Worm (Caenorhabditis elegans): ENCODE results near the gene lite-1.

DNA sequence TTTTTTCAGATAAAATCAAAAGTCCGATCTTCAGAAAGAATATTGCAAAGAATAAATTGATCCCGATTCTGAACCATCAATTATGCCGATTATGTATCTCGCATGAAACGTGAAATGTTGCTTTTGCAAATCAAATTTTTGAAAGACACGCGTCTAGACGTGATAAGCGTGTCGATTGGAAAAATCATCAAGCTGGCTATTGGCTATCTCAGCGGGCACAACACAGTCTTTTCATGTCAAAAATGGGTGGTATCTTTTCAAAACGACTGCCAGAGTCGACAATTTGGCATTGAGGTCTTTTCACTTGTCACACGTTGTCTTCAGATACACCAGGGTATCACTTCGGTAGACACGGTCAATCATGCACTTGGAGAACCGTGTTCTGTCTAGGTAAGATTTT is 33.9 kb downstream of the lite-1 start, which contains the start of gene daf-9:
- TF ChIP-seq hlh-12 (tag; optimal IDR thresholded peaks at IDR 0.05) = no peak
- TF ChIP-seq ZK185.1 (tag; optimal IDR thresholded peaks at IDR 0.05; ENCODE audit: poor library complexity, severe bottlenecking) = no peak
- no peak for TF ChIP-seq zim-3 (tag; optimal IDR thresholded peaks at IDR 0.05)
- TF ChIP-seq B0019.2 (GFP tag; conservative IDR thresholded peaks at IDR 0.05) = no peak
- no peak for TF ChIP-seq nhr-120 (GFP tag; IDR thresholded peaks at IDR 0.05)
- TF ChIP-seq ztf-3 (GFP tag; optimal IDR thresholded peaks at IDR 0.05) = no peak
- TF ChIP-seq athp-1 (tag; optimal IDR thresholded peaks at IDR 0.05) = no peak
- no peak for TF ChIP-seq efl-1 (GFP tag; optimal IDR thresholded peaks at IDR 0.05)
- TF ChIP-seq madf-10 (tag; optimal IDR thresholded peaks at IDR 0.05) = no peak
- TF ChIP-seq Y95B8A.8 (GFP tag; IDR thresholded peaks at IDR 0.05) = no peak
- TF ChIP-seq ekl-4 (GFP tag; IDR thresholded peaks at IDR 0.05) = no peak
- no peak for TF ChIP-seq somi-1 (GFP tag; optimal IDR thresholded peaks at IDR 0.05)
- TF ChIP-seq attf-3 (GFP tag; conservative IDR thresholded peaks at IDR 0.05) = no peak

All from whole organism, young adult.